Worm (Caenorhabditis elegans): Measurements from ENCODE around the gene srx-134.

The srx-134 gene

ce11 chrV:13857132-13857531 is 856 bp upstream of the srx-134 start, which contains the start of gene srx-136:
Gene srx-136, plus strand, starts transcription at chrV:13857432.
- TF ChIP-seq dpff-1 (tag; optimal IDR thresholded peaks at IDR 0.05) (no peak), let-607 (tag; optimal IDR thresholded peaks at IDR 0.05) (no peak), aptf-3 (GFP tag; IDR thresholded peaks at IDR 0.05) (no peak), F52B5.7 (tag; optimal IDR thresholded peaks at IDR 0.05) (no peak), ceh-91 (GFP tag; IDR thresholded peaks at IDR 0.05) (no peak), hlh-12 (tag; optimal IDR thresholded peaks at IDR 0.05) (no peak), snpc-1.3 (tag; optimal IDR thresholded peaks at IDR 0.05; ENCODE audit: insufficient read depth) (no peak), chd-7 (tag; optimal IDR thresholded peaks at IDR 0.05) (no peak), mes-4 (tag; optimal IDR thresholded peaks at IDR 0.05) (no peak), unc-62 (GFP tag; optimal IDR thresholded peaks at IDR 0.05) (no peak), dpl-1 (GFP tag; optimal IDR thresholded peaks at IDR 0.05) (no peak), ztf-25 (GFP tag; IDR thresholded peaks at IDR 0.05) (no peak), Y56A3A.18 (GFP tag; IDR thresholded peaks at IDR 0.05) (no peak), pbrm-1 (GFP tag; IDR thresholded peaks at IDR 0.05) (no peak), hsf-1 (GFP tag; IDR thresholded peaks at IDR 0.05) (no peak), rcor-1 (GFP tag; IDR thresholded peaks at IDR 0.05) (no peak), mcd-1 (GFP tag; IDR thresholded peaks at IDR 0.05) (no peak), snpc-3.4 (tag; optimal IDR thresholded peaks at IDR 0.05) (no peak), ceh-79 (tag; optimal IDR thresholded peaks at IDR 0.05) (no peak)

- TF ChIP-seq sea-2 (GFP tag; IDR thresholded peaks at IDR 0.05) (no peak), ZK185.1 (tag; optimal IDR thresholded peaks at IDR 0.05; ENCODE audit: poor library complexity, severe bottlenecking) (no peak)
These were observed 2.0 kb downstream of the srx-134 start, which contains the start of gene ttr-21 for ce11 chrV:13854306-13854705. Gene ttr-21, minus strand, starts transcription at chrV:13854405.

- TF ChIP-seq dox-1 (GFP tag; IDR thresholded peaks at IDR 0.05) (no peak), hlh-12 (tag; optimal IDR thresholded peaks at IDR 0.05) (no peak), cebp-1 (GFP tag; IDR thresholded peaks at IDR 0.05) (no peak), cebp-1 (tag; optimal IDR thresholded peaks at IDR 0.05) (no peak), ztf-22 (GFP tag; optimal IDR thresholded peaks at IDR 0.05) (no peak), F57A8.1 (GFP tag; optimal IDR thresholded peaks at IDR 0.05) (no peak), ceh-79 (tag; optimal IDR thresholded peaks at IDR 0.05) (no peak), Y53G8AR.9 (GFP tag; conservative IDR thresholded peaks at IDR 0.05) (no peak), pha-4 (tag; optimal IDR thresholded peaks at IDR 0.05) (no peak), Y67H2A.10 (GFP tag; conservative IDR thresholded peaks at IDR 0.05) (no peak), D2030.7 (GFP tag; IDR thresholded peaks at IDR 0.05) (no peak), mes-4 (tag; optimal IDR thresholded peaks at IDR 0.05) (no peak), chd-7 (tag; optimal IDR thresholded peaks at IDR 0.05) (no peak), F37B4.10 (GFP tag; IDR thresholded peaks at IDR 0.05) (no peak), madf-8 (GFP tag; conservative IDR thresholded peaks at IDR 0.05) (no peak), nhr-27 (tag; optimal IDR thresholded peaks at IDR 0.05) (no peak), hlh-26 (GFP tag; conservative IDR thresholded peaks at IDR 0.05) (no peak), tlf-1 (GFP tag; optimal IDR thresholded peaks at IDR 0.05) (no peak), lin-26 (GFP tag; IDR thresholded peaks at IDR 0.05) (no peak), dpl-1 (GFP tag; optimal IDR thresholded peaks at IDR 0.05) (no peak)
These were observed 6.1 kb downstream of the srx-134 start, which contains the start of gene hpx-2 for ce11 chrV:13850170-13850569. Gene hpx-2, plus strand, starts transcription at chrV:13850470.
